Worm (Caenorhabditis elegans) whole organism, young adult: ENCODE data around the gene C16D9.8.

Experiments used
- B0035.1 ChIP-seq: sonication (generic microtip); optimal IDR thresholded peaks from 2 replicates; lab custom pipeline; 2016; ENCODE audit warnings: missing genetic modification characterization, mild to moderate bottlenecking, missing compliant biosample characterization, missing genotype, missing genetic modification reagents
- B0336.3 ChIP-seq: fragments of 200-800 bp; sonication (Bioruptor generic); IDR thresholded peaks from 2 replicates; pipeline ENCODE4 v1.3.6; 2022; ENCODE audit warnings: missing genetic modification characterization, missing compliant biosample characterization
- F10E7.11 ChIP-seq: sonication (generic microtip); optimal IDR thresholded peaks from 2 replicates; lab custom pipeline; 2017; ENCODE audit warnings: mild to moderate bottlenecking, missing genetic modification characterization, moderate library complexity, missing compliant biosample characterization
- F23B12.7 ChIP-seq: sonication (generic microtip); optimal IDR thresholded peaks from 2 replicates; lab custom pipeline; 2017; ENCODE audit warnings: missing genetic modification characterization, mild to moderate bottlenecking, missing compliant biosample characterization, antibody characterized with exemption, moderate library complexity; ENCODE audit not compliant: insufficient read depth
- Y53G8AR.9 ChIP-seq: fragments of 200-800 bp; sonication (Bioruptor generic); conservative IDR thresholded peaks from 2 replicates; pipeline ENCODE4 v1.3.6; 2022; ENCODE audit warnings: missing genetic modification reagents, missing genetic modification characterization, missing compliant biosample characterization
- Y95B8A.8 ChIP-seq: fragments of 200-800 bp; sonication (Bioruptor generic); IDR thresholded peaks from 2 replicates; pipeline ENCODE4 v1.3.6; 2022; ENCODE audit warnings: missing genetic modification reagents, missing genetic modification characterization, missing compliant biosample characterization
- aptf-2 ChIP-seq: fragments of 200-800 bp; sonication (Bioruptor generic); conservative IDR thresholded peaks from 2 replicates; pipeline ENCODE4 v1.3.6; 2022; ENCODE audit warnings: missing genetic modification reagents, missing genetic modification characterization, missing compliant biosample characterization
- aptf-3 ChIP-seq: fragments of 200-800 bp; sonication (Bioruptor generic); IDR thresholded peaks from 2 replicates; pipeline ENCODE4 v1.3.6; 2022; ENCODE audit warnings: missing genetic modification characterization, missing compliant biosample characterization
- atf-7 ChIP-seq: sonication (generic microtip); optimal IDR thresholded peaks from 2 replicates; lab custom pipeline; 2017; ENCODE audit warnings: mild to moderate bottlenecking, missing genetic modification characterization, missing compliant biosample characterization
- bed-1 ChIP-seq: fragments of 200-800 bp; sonication (Bioruptor generic); IDR thresholded peaks from 2 replicates; pipeline ENCODE4 v1.3.6; 2022; ENCODE audit warnings: missing genetic modification reagents, missing genetic modification characterization, missing compliant biosample characterization
- cebp-1 ChIP-seq, 2 experiments: fragments of 200-800 bp in 1 of 2; sonication (Bioruptor generic) in 1 of 2; sonication (generic microtip) in 1 of 2; IDR thresholded peaks in 1 of 2; optimal IDR thresholded peaks in 1 of 2; 2 replicates each; pipeline versions ENCODE4 v1.3.6 to Lab custom; 2017 to 2022; ENCODE audit warnings: missing compliant biosample characterization in 2 of 2, missing genetic modification characterization in 2 of 2, mild to moderate bottlenecking in 1 of 2, missing genetic modification reagents in 1 of 2, moderate library complexity in 1 of 2
- cebp-2 ChIP-seq: fragments of 200-800 bp; sonication (Bioruptor generic); IDR thresholded peaks from 2 replicates; pipeline ENCODE4 v1.3.6; 2022; ENCODE audit warnings: missing genetic modification characterization, missing compliant biosample characterization
- ceh-27 ChIP-seq: fragments of 200-800 bp; sonication (Bioruptor generic); optimal IDR thresholded peaks from 2 replicates; lab custom pipeline; 2018; ENCODE audit warnings: mild to moderate bottlenecking, missing genetic modification characterization, moderate library complexity, missing compliant biosample characterization
- ceh-40 ChIP-seq: fragments of 200-800 bp; sonication (Bioruptor generic); IDR thresholded peaks from 2 replicates; pipeline ENCODE4 v1.3.6; 2022; ENCODE audit warnings: missing genetic modification characterization, missing compliant biosample characterization
- egl-44 ChIP-seq: fragments of 200-800 bp; sonication (Bioruptor generic); IDR thresholded peaks from 2 replicates; pipeline ENCODE4 v1.3.6; 2022; ENCODE audit warnings: missing genetic modification reagents, missing genetic modification characterization, missing compliant biosample characterization
- ekl-4 ChIP-seq: fragments of 200-800 bp; sonication (Bioruptor generic); IDR thresholded peaks from 2 replicates; pipeline ENCODE4 v1.3.6; 2022; ENCODE audit warnings: missing genetic modification reagents, missing genetic modification characterization, missing compliant biosample characterization
- ets-4 ChIP-seq: fragments of 200-800 bp; sonication (Bioruptor generic); optimal IDR thresholded peaks from 2 replicates; lab custom pipeline; 2018; ENCODE audit warnings: mild to moderate bottlenecking, missing genetic modification characterization, missing compliant biosample characterization
- him-1 ChIP-seq: sonication (generic microtip); optimal IDR thresholded peaks from 2 replicates; lab custom pipeline; 2016; ENCODE audit warnings: missing genotype, missing genetic modification reagents, missing genetic modification characterization, missing compliant biosample characterization
- hlh-12 ChIP-seq: sonication (generic microtip); optimal IDR thresholded peaks from 2 replicates; lab custom pipeline; 2016; ENCODE audit warnings: missing genetic modification characterization, missing compliant biosample characterization
- hlh-26 ChIP-seq: fragments of 200-800 bp; sonication (Bioruptor generic); conservative IDR thresholded peaks from 2 replicates; pipeline ENCODE4 v1.3.6; 2022; ENCODE audit warnings: missing genetic modification reagents, missing genetic modification characterization, missing compliant biosample characterization
- hmg-1.2 ChIP-seq: fragments of 200-800 bp; sonication (Bioruptor generic); IDR thresholded peaks from 2 replicates; pipeline ENCODE4 v1.3.6; 2022; ENCODE audit warnings: missing genetic modification reagents, missing genetic modification characterization, missing compliant biosample characterization
- lag-1 ChIP-seq: fragments of 200-800 bp; sonication (Bioruptor generic); IDR thresholded peaks from 2 replicates; pipeline ENCODE4 v1.3.6; 2022; ENCODE audit warnings: missing genetic modification reagents, missing genetic modification characterization, missing compliant biosample characterization
- let-607 ChIP-seq, 2 experiments: fragments of 200-800 bp in 1 of 2; sonication (Bioruptor generic) in 1 of 2; sonication (generic microtip) in 1 of 2; optimal IDR thresholded peaks; 2 replicates each; lab custom pipeline; 2016 to 2018; ENCODE audit warnings: mild to moderate bottlenecking in 2 of 2, missing compliant biosample characterization in 2 of 2, missing genetic modification characterization in 2 of 2, moderate library complexity in 2 of 2, missing genotype in 1 of 2
- lin-26 ChIP-seq: fragments of 200-800 bp; sonication (Bioruptor generic); IDR thresholded peaks from 2 replicates; pipeline ENCODE4 v1.3.6; 2022; ENCODE audit warnings: missing genetic modification reagents, missing genetic modification characterization, missing compliant biosample characterization
- lir-1 ChIP-seq: fragments of 200-800 bp; sonication (Bioruptor generic); conservative IDR thresholded peaks from 2 replicates; pipeline ENCODE4 v1.3.6; 2022; ENCODE audit warnings: missing genetic modification reagents, missing genetic modification characterization, missing compliant biosample characterization
- madf-6 ChIP-seq: fragments of 200-800 bp; sonication (Bioruptor generic); IDR thresholded peaks from 2 replicates; pipeline ENCODE4 v1.3.6; 2022; ENCODE audit warnings: missing genetic modification reagents, missing genetic modification characterization, missing compliant biosample characterization
- mcd-1 ChIP-seq: fragments of 200-800 bp; sonication (Bioruptor generic); IDR thresholded peaks from 2 replicates; pipeline ENCODE4 v1.3.6; 2022; ENCODE audit warnings: missing genetic modification reagents, missing genetic modification characterization, missing compliant biosample characterization
- mes-4 ChIP-seq: sonication (generic microtip); optimal IDR thresholded peaks from 2 replicates; lab custom pipeline; 2016; ENCODE audit warnings: missing genotype, missing genetic modification characterization, missing compliant biosample characterization
- mxl-1 ChIP-seq: sonication (generic microtip); optimal IDR thresholded peaks from 2 replicates; lab custom pipeline; 2016; ENCODE audit warnings: missing genetic modification characterization, missing compliant biosample characterization
- nfyb-1 ChIP-seq: fragments of 200-800 bp; sonication (Bioruptor generic); IDR thresholded peaks from 2 replicates; pipeline ENCODE4 v1.3.6; 2022; ENCODE audit warnings: missing genetic modification reagents, missing genetic modification characterization, missing compliant biosample characterization
- nhr-120 ChIP-seq: fragments of 200-800 bp; sonication (Bioruptor generic); IDR thresholded peaks from 2 replicates; pipeline ENCODE4 v1.3.6; 2022; ENCODE audit warnings: missing genetic modification characterization, missing compliant biosample characterization
- nhr-80 ChIP-seq: sonication (generic microtip); optimal IDR thresholded peaks from 2 replicates; lab custom pipeline; 2016; ENCODE audit warnings: missing genetic modification characterization, missing compliant biosample characterization
- nhr-90 ChIP-seq: sonication (generic microtip); optimal IDR thresholded peaks from 2 replicates; lab custom pipeline; 2016; ENCODE audit warnings: missing genotype, mild to moderate bottlenecking, missing genetic modification characterization, missing compliant biosample characterization
- rcor-1 ChIP-seq: fragments of 200-800 bp; sonication (Bioruptor generic); IDR thresholded peaks from 2 replicates; pipeline ENCODE4 v1.3.6; 2022; ENCODE audit warnings: missing genetic modification reagents, missing genetic modification characterization, missing compliant biosample characterization
- rpc-1 ChIP-seq, 2 experiments: fragments of 150-350 bp in 1 of 2; sonication (generic microtip) in 1 of 2; optimal IDR thresholded peaks; 2 replicates each; lab custom pipeline; 2014 to 2018; ENCODE audit warnings: missing biosample characterization in 1 of 2, missing genetic modification characterization in 1 of 2, missing genetic modification reagents in 1 of 2, missing genotype in 1 of 2
- tbp1 ChIP-seq: fragments of 200-800 bp; sonication (Bioruptor generic); optimal IDR thresholded peaks from 2 replicates; lab custom pipeline; 2018; ENCODE audit warnings: mild to moderate bottlenecking, missing genetic modification characterization, missing compliant biosample characterization
- unc-130 ChIP-seq: sonication (generic microtip); optimal IDR thresholded peaks from 2 replicates; lab custom pipeline; 2016; ENCODE audit warnings: missing genetic modification reagents, missing genetic modification characterization, missing compliant biosample characterization
- ztf-22 ChIP-seq: fragments of 200-800 bp; sonication (Bioruptor generic); optimal IDR thresholded peaks from 2 replicates; lab custom pipeline; 2018; ENCODE audit warnings: mild to moderate bottlenecking, missing genetic modification characterization, moderate library complexity, missing compliant biosample characterization
- ztf-28 ChIP-seq: fragments of 200-800 bp; sonication (Bioruptor generic); IDR thresholded peaks from 2 replicates; pipeline ENCODE4 v1.3.6; 2022; ENCODE audit warnings: missing genetic modification reagents, missing genetic modification characterization, missing compliant biosample characterization
- ztf-3 ChIP-seq: fragments of 200-800 bp; sonication (Bioruptor generic); optimal IDR thresholded peaks from 2 replicates; lab custom pipeline; 2018; ENCODE audit warnings: mild to moderate bottlenecking, missing genetic modification characterization, missing compliant biosample characterization

The C16D9.8 gene

ce11 chrV:8280770-8281169 is 17.4 kb upstream of the C16D9.8 start, which contains the start of gene str-135:
Gene str-135 (minus strand): TSS chrV:8280870.
- no peak for TF ChIP-seq cebp-2 (GFP tag; lab: Robert Waterston, UW)
- no peak for TF ChIP-seq him-1
- TF ChIP-seq F23B12.7, result no peak
- TF ChIP-seq ceh-27, result no peak
- no peak for TF ChIP-seq F10E7.11 (tag; lab: Kevin White, UChicago)

ce11 chrV:8278830-8279229 is 15.5 kb upstream of the C16D9.8 start, which contains the start of gene str-136:
Gene str-136 (minus strand): TSS chrV:8278930.
- no peak for TF ChIP-seq ztf-28 (GFP tag; lab: Robert Waterston, UW)
- TF ChIP-seq mcd-1 (GFP tag; lab: Robert Waterston, UW), result no peak
- TF ChIP-seq hlh-12 (tag; lab: Kevin White, UChicago), result no peak
- TF ChIP-seq tbp1 (GFP tag; lab: Kevin White, UChicago), result no peak
- no peak for TF ChIP-seq him-1

- TF ChIP-seq Y95B8A.8 (GFP tag; lab: Robert Waterston, UW) (no peak), nhr-120 (GFP tag; lab: Robert Waterston, UW) (no peak), unc-130 (GFP tag; lab: Kevin White, UChicago) (no peak), nhr-80 (tag; lab: Kevin White, UChicago) (peak; percentile 59)
These were observed 8.6 kb upstream of the C16D9.8 start, which contains the start of gene asp-5 for ce11 chrV:8271995-8272394. Gene asp-5 (plus strand): TSS chrV:8272385.

- TF ChIP-seq hlh-26 (GFP tag; lab: Robert Waterston, UW), result no peak
- no peak for TF ChIP-seq mcd-1 (GFP tag; lab: Robert Waterston, UW)
- TF ChIP-seq bed-1 (GFP tag; lab: Robert Waterston, UW), result no peak
- TF ChIP-seq Y53G8AR.9 (GFP tag; lab: Robert Waterston, UW), result no peak
- no peak for TF ChIP-seq nfyb-1 (GFP tag; lab: Robert Waterston, UW)
- no peak for TF ChIP-seq lir-1
- TF ChIP-seq aptf-2 (GFP tag; lab: Robert Waterston, UW), result no peak
- TF ChIP-seq F10E7.11 (tag; lab: Kevin White, UChicago), result no peak
- no peak for TF ChIP-seq madf-6 (GFP tag; lab: Robert Waterston, UW)
- TF ChIP-seq nhr-80 (tag; lab: Kevin White, UChicago), result no peak
- TF ChIP-seq aptf-3 (GFP tag; lab: Robert Waterston, UW), result no peak
- no peak for TF ChIP-seq rpc-1 (optimal IDR thresholded peaks at IDR 0.05; lab: Kevin White, UChicago)
- no peak for TF ChIP-seq rpc-1 (tag; optimal IDR thresholded peaks at IDR 0.05; lab: Kevin White, UChicago)
- no peak for TF ChIP-seq mxl-1 (tag; lab: Kevin White, UChicago)
- no peak for TF ChIP-seq him-1
These were observed 8.0 kb upstream of the C16D9.8 start for ce11 chrV:8271395-8271794.

ce11 chrV:8269878-8270277 is 6.5 kb upstream of the C16D9.8 start:
- TF ChIP-seq B0336.3 (GFP tag; lab: Robert Waterston, UW), result 0 out of 2 replicates have a peak, but pooled peaks have one; percentile 26
- TF ChIP-seq ztf-3 (GFP tag; lab: Kevin White, UChicago), result no peak
- TF ChIP-seq ets-4 (GFP tag; lab: Kevin White, UChicago), result peak; percentile 35
- peak; percentile 69 for TF ChIP-seq nhr-80 (tag; lab: Kevin White, UChicago)
- peak; percentile 5 for TF ChIP-seq nhr-90 (tag; lab: Kevin White, UChicago)
- TF ChIP-seq tbp1 (GFP tag; lab: Kevin White, UChicago), result peak; percentile 9
- TF ChIP-seq cebp-1 (GFP tag; IDR thresholded peaks at IDR 0.05; lab: Robert Waterston, UW), result no peak
- TF ChIP-seq cebp-1 (tag; optimal IDR thresholded peaks at IDR 0.05; lab: Kevin White, UChicago), result peak; percentile 16
- no peak for TF ChIP-seq cebp-2 (GFP tag; lab: Robert Waterston, UW)
- no peak for TF ChIP-seq hmg-1.2
- no peak for TF ChIP-seq lin-26 (GFP tag; lab: Robert Waterston, UW)
- no peak for TF ChIP-seq lag-1 (GFP tag; lab: Robert Waterston, UW)
- no peak for TF ChIP-seq ceh-40 (GFP tag; lab: Robert Waterston, UW)
- no peak for TF ChIP-seq B0035.1 (tag; lab: Kevin White, UChicago)
- no peak for TF ChIP-seq rcor-1 (GFP tag; lab: Robert Waterston, UW)
- TF ChIP-seq egl-44, result no peak
- TF ChIP-seq ztf-22 (GFP tag; lab: Kevin White, UChicago), result peak; percentile 19
- TF ChIP-seq let-607 (tag; optimal IDR thresholded peaks at IDR 0.05; lab: Kevin White, UChicago), result peak in 1 of 2 experiments; percentile 18
- TF ChIP-seq mes-4 (tag; lab: Kevin White, UChicago), result no peak
- TF ChIP-seq ekl-4 (GFP tag; lab: Robert Waterston, UW), result no peak
- TF ChIP-seq atf-7 (tag; lab: Kevin White, UChicago), result peak; percentile 86
